Fruit fly (Drosophila melanogaster): ENCODE measurements around the gene CG7115.

CG7115 gene

DNA sequence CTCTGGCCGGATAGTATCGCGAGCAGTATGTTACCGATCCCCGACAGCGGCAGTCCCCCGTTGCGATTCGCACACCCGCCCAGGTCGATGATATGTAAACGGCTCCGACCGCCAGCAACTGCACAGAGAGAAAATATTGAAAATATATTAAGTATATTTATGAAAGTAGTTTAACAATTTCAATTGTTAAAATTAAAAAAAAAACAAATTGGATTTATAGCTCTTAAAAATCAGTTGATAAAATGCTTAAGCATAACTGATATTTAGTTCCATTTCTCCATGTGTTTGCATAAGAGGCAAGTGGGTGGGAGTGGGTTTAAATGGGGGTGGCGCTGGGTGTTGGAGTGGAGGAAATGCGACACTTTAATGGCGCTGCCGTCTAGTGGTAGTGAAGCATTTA is 28.5 kb downstream of the CG7115 start (continued):
- no peak for TF ChIP-seq Dll (GFP tag; IDR thresholded peaks at IDR 0.05; ENCODE audit: partially characterized antibody)
- TF ChIP-seq E2f2 (GFP tag; IDR thresholded peaks at IDR 0.05), result 0 out of 2 replicates have a peak, but pooled peaks have one; percentile 8

DNA sequence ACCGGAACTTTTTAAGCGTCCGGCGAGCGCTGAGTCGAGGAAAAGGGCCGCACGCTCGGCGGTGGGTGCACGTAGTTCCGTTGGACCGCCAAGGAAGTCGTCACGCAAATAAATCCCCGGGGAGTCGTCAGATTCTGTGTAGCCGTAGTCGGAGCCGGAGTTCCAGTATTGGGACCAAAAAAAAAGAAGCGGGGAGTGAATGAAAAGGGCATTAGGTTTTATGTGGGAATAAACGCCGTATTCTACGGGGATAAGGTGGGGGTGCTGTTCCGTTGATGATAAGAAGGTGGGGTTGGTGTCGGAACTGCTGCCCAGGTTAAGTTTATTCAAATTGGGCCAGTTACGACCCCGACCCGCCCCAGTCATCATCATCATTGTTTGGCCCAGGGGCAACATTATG is 29.5 kb downstream of the CG7115 start:
- no peak for TF ChIP-seq schlank (tag; optimal IDR thresholded peaks at IDR 0.05)
- no peak for TF ChIP-seq jumu (GFP tag; optimal IDR thresholded peaks at IDR 0.05)
- no peak for TF ChIP-seq ind (GFP tag; optimal IDR thresholded peaks at IDR 0.05)
- TF ChIP-seq gt (GFP tag; IDR thresholded peaks at IDR 0.05), result no peak
- no peak for TF ChIP-seq CG3838 (GFP tag; optimal IDR thresholded peaks at IDR 0.05)
- TF ChIP-seq Hmx (GFP tag; optimal IDR thresholded peaks at IDR 0.05), result no peak
- TF ChIP-seq CG11456 (GFP tag; IDR thresholded peaks at IDR 0.05), result no peak
- no peak for TF ChIP-seq CG9437 (GFP tag; optimal IDR thresholded peaks at IDR 0.05)
- TF ChIP-seq hth (optimal IDR thresholded peaks at IDR 0.05), result no peak
- TF ChIP-seq grau (tag; optimal IDR thresholded peaks at IDR 0.05), result no peak
- TF ChIP-seq MTF-1 (GFP tag; optimal IDR thresholded peaks at IDR 0.05; ENCODE audit: borderline replicate concordance), result no peak
- TF ChIP-seq Med (GFP tag), result peak; percentile 61
- TF ChIP-seq chif (GFP tag; optimal IDR thresholded peaks at IDR 0.05), result no peak
- TF ChIP-seq CG7987 (GFP tag; optimal IDR thresholded peaks at IDR 0.05), result no peak
- no peak for TF ChIP-seq CG17829 (tag; optimal IDR thresholded peaks at IDR 0.05)
- no peak for TF ChIP-seq Dbx (GFP tag; IDR thresholded peaks at IDR 0.05)
- no peak for TF ChIP-seq Lim3 (GFP tag; IDR thresholded peaks at IDR 0.05)
- no peak for TF ChIP-seq CG14860 (GFP tag; IDR thresholded peaks at IDR 0.05; ENCODE audit: partially characterized antibody)
- no peak for TF ChIP-seq CG13287 (GFP tag; IDR thresholded peaks at IDR 0.05; ENCODE audit: partially characterized antibody)
- TF ChIP-seq CG18599 (GFP tag; optimal IDR thresholded peaks at IDR 0.05), result no peak
- peak; percentile 49 for TF ChIP-seq Hey (tag; optimal IDR thresholded peaks at IDR 0.05)
- TF ChIP-seq B-H1 (GFP tag; IDR thresholded peaks at IDR 0.05), result no peak
- peak; percentile 41 for TF ChIP-seq CG13894 (tag; optimal IDR thresholded peaks at IDR 0.05)
- TF ChIP-seq lov (optimal IDR thresholded peaks at IDR 0.05), result no peak
- TF ChIP-seq lov (GFP tag; IDR thresholded peaks at IDR 0.05), result no peak
- no peak for TF ChIP-seq zfh1 (GFP tag; IDR thresholded peaks at IDR 0.05)
- no peak for TF ChIP-seq btn (GFP tag; optimal IDR thresholded peaks at IDR 0.05)
- no peak for TF ChIP-seq fu2 (GFP tag; optimal IDR thresholded peaks at IDR 0.05)
- peak; percentile 94 for TF ChIP-seq abd-A (tag; optimal IDR thresholded peaks at IDR 0.05)
- no peak for TF ChIP-seq CG11504 (tag; optimal IDR thresholded peaks at IDR 0.05)

DNA sequence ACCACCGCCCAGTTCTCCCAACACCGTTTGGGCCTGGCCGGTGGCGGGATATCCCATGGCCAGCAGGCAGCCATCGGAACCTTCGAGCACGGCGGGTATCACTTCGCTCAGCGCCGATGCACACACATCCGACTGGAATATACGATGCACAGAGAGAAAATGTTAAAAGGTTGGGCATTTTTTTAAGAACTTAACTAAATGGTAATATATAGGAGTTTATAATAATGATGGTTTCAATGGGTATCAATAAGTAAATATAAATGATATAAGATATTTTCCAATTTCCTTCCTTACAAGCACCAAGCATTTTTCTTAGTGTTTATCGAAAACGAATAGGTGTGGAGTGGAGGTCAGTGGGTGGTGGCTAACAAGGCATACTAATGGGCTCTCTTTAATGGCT is 30.7 kb downstream of the CG7115 start:
- TF ChIP-seq Fer3 (tag; optimal IDR thresholded peaks at IDR 0.05) (peak; percentile 19), insv (GFP tag; optimal IDR thresholded peaks at IDR 0.05) (no peak), CG9817 (tag; optimal IDR thresholded peaks at IDR 0.05) (peak; percentile 19), chif (GFP tag; optimal IDR thresholded peaks at IDR 0.05) (peak in 1 of 2 experiments; percentile 1), dati (GFP tag; IDR thresholded peaks at IDR 0.05) (no peak), bcd (GFP tag; optimal IDR thresholded peaks at IDR 0.05) (peak; percentile 15), CG8478 (optimal IDR thresholded peaks at IDR 0.05) (no peak), CG17361 (GFP tag; IDR thresholded peaks at IDR 0.05) (0 out of 3 replicates have a peak, but pooled peaks have one; percentile 37), danr (GFP tag; IDR thresholded peaks at IDR 0.05) (no peak), CG18262 (tag; optimal IDR thresholded peaks at IDR 0.05) (peak; percentile 47), unpg (GFP tag; optimal IDR thresholded peaks at IDR 0.05) (peak; percentile 39), stc (GFP tag; IDR thresholded peaks at IDR 0.05) (peak; percentile 28; the same call in 1 of the 2 replicates), nau (GFP tag; optimal IDR thresholded peaks at IDR 0.05) (no peak), E2f2 (GFP tag; IDR thresholded peaks at IDR 0.05) (peak; percentile 14; the same call in 1 of the 2 replicates), Optix (GFP tag; IDR thresholded peaks at IDR 0.05) (0 out of 3 replicates have a peak, but pooled peaks have one; percentile 20), CG2712 (tag; optimal IDR thresholded peaks at IDR 0.05) (peak; percentile 60), CG13624 (GFP tag; optimal IDR thresholded peaks at IDR 0.05) (no peak), PHDP (tag; optimal IDR thresholded peaks at IDR 0.05) (peak; percentile 43), CG10267 (tag; optimal IDR thresholded peaks at IDR 0.05) (peak; percentile 29), Rx (GFP tag; IDR thresholded peaks at IDR 0.05) (0 out of 2 replicates have a peak, but pooled peaks have one; percentile 17), CkIIα-i1 (GFP tag; IDR thresholded peaks at IDR 0.05) (no peak)
